Worm (Caenorhabditis elegans) whole organism, L4 larva: Measurements from ENCODE around the gene F54D5.15.
A peak's percentile ranks its signal among the peaks of the same experiment; 100 is the strongest.

ENCODE experiments used
- D1046.2 ChIP-seq: fragments of 200-800 bp; sonication (Bioruptor generic); IDR thresholded peaks from 2 replicates; pipeline ENCODE4 v1.3.6; 2022; ENCODE audit warnings: missing genetic modification characterization, missing compliant biosample characterization
- F10B5.3 ChIP-seq: sonication (generic microtip); optimal IDR thresholded peaks from 2 replicates; lab custom pipeline; 2016; ENCODE audit warnings: mild to moderate bottlenecking, missing genetic modification characterization, missing compliant biosample characterization
- F26F4.8 ChIP-seq: fragments of 200-800 bp; sonication (Bioruptor generic); conservative IDR thresholded peaks from 2 replicates; pipeline ENCODE4 v1.3.6; 2022; ENCODE audit warnings: missing genetic modification characterization, missing compliant biosample characterization
- Y5F2A.4 ChIP-seq: fragments of 200-800 bp; sonication (Bioruptor generic); optimal IDR thresholded peaks from 2 replicates; lab custom pipeline; 2018; ENCODE audit warnings: mild to moderate bottlenecking, missing genetic modification characterization, missing compliant biosample characterization
- Y75B8A.6 ChIP-seq: fragments of 200-800 bp; sonication (Bioruptor generic); IDR thresholded peaks from 2 replicates; pipeline ENCODE4 v1.3.6; 2022; ENCODE audit warnings: missing genetic modification reagents, missing genetic modification characterization, missing compliant biosample characterization
- ZK337.2 ChIP-seq: fragments of 200-800 bp; sonication (Bioruptor generic); IDR thresholded peaks from 2 replicates; pipeline ENCODE4 v1.3.6; 2022; ENCODE audit warnings: missing genetic modification reagents, missing genetic modification characterization, missing compliant biosample characterization
- aly-2 ChIP-seq: sonication (generic microtip); optimal IDR thresholded peaks from 2 replicates; lab custom pipeline; 2018; ENCODE audit warnings: missing biosample characterization, missing genetic modification characterization
- ama-1 ChIP-seq: fragments of 150-350 bp; optimal IDR thresholded peaks from 2 replicates; lab custom pipeline; 2014; ENCODE audit warnings: inconsistent platforms, mixed read lengths
- arid-1 ChIP-seq: fragments of 200-800 bp; sonication (Bioruptor generic); conservative IDR thresholded peaks from 2 replicates; pipeline ENCODE4 v1.3.6; 2022; ENCODE audit warnings: missing genetic modification reagents, missing genetic modification characterization, missing compliant biosample characterization
- ceh-20 ChIP-seq: fragments of 200-800 bp; sonication (Bioruptor generic); IDR thresholded peaks from 2 replicates; pipeline ENCODE4 v1.3.6; 2022; ENCODE audit warnings: missing genetic modification reagents, missing genetic modification characterization, missing compliant biosample characterization
- ceh-28 ChIP-seq: fragments of 150-350 bp; optimal IDR thresholded peaks from 2 replicates; lab custom pipeline; 2014; ENCODE audit warnings: missing biosample characterization, missing genetic modification reagents, missing genetic modification characterization
- ceh-44 ChIP-seq: fragments of 200-800 bp; sonication (Bioruptor generic); IDR thresholded peaks from 2 replicates; pipeline ENCODE4 v1.3.6; 2022; ENCODE audit warnings: missing genetic modification reagents, missing genetic modification characterization, missing compliant biosample characterization
- ceh-82 ChIP-seq: sonication (generic microtip); optimal IDR thresholded peaks from 2 replicates; lab custom pipeline; 2017; ENCODE audit warnings: missing biosample characterization, missing genetic modification characterization
- ces-1 ChIP-seq: fragments of 150-350 bp; sonication (generic microtip); optimal IDR thresholded peaks from 4 replicates; lab custom pipeline; 2014; ENCODE audit warnings: missing biosample characterization, missing genetic modification reagents, missing genetic modification characterization
- ctbp-1 ChIP-seq: fragments of 200-800 bp; sonication (Bioruptor generic); IDR thresholded peaks from 2 replicates; pipeline ENCODE4 v1.3.6; 2022; ENCODE audit warnings: missing genetic modification reagents, missing genetic modification characterization, missing compliant biosample characterization
- dmd-6 ChIP-seq: fragments of 200-800 bp; sonication (Bioruptor generic); IDR thresholded peaks from 2 replicates; pipeline ENCODE4 v1.3.6; 2022; ENCODE audit warnings: missing genetic modification reagents, missing genetic modification characterization, missing compliant biosample characterization
- dmd-8 ChIP-seq: fragments of 200-800 bp; sonication (Bioruptor generic); IDR thresholded peaks from 2 replicates; pipeline ENCODE4 v1.3.6; 2022; ENCODE audit warnings: missing genetic modification characterization, missing compliant biosample characterization
- egl-43 ChIP-seq: fragments of 200-800 bp; sonication (Bioruptor generic); IDR thresholded peaks from 2 replicates; pipeline ENCODE4 v1.3.6; 2022; ENCODE audit warnings: missing genetic modification reagents, missing genetic modification characterization, missing compliant biosample characterization
- fkh-10 ChIP-seq: fragments of 150-350 bp; optimal IDR thresholded peaks from 2 replicates; lab custom pipeline; 2014; ENCODE audit warnings: missing biosample characterization, missing genetic modification reagents, missing genetic modification characterization
- gei-8 ChIP-seq: fragments of 200-800 bp; sonication (Bioruptor generic); optimal IDR thresholded peaks from 2 replicates; lab custom pipeline; 2018; ENCODE audit warnings: mild to moderate bottlenecking, missing genetic modification characterization, missing compliant biosample characterization
- hlh-11 ChIP-seq: fragments of 200-800 bp; sonication (Bioruptor generic); optimal IDR thresholded peaks from 2 replicates; lab custom pipeline; 2018; ENCODE audit warnings: mild to moderate bottlenecking, missing genetic modification characterization, missing compliant biosample characterization
- hlh-30 ChIP-seq: sonication (generic microtip); optimal IDR thresholded peaks from 2 replicates; lab custom pipeline; 2017; ENCODE audit warnings: antibody characterized with exemption, mild to moderate bottlenecking, missing genetic modification characterization, missing compliant biosample characterization; ENCODE audit not compliant: insufficient read depth
- hmg-1.1 ChIP-seq: fragments of 200-800 bp; sonication (Bioruptor generic); IDR thresholded peaks from 2 replicates; pipeline ENCODE4 v1.3.6; 2022; ENCODE audit warnings: missing genetic modification reagents, missing genetic modification characterization, missing compliant biosample characterization
- jun-1 ChIP-seq: fragments of 150-350 bp; optimal IDR thresholded peaks from 2 replicates; lab custom pipeline; 2014; ENCODE audit warnings: missing biosample characterization, missing genetic modification reagents, missing genetic modification characterization
- lim-7 ChIP-seq: fragments of 200-800 bp; sonication (Bioruptor generic); IDR thresholded peaks from 2 replicates; pipeline ENCODE4 v1.3.6; 2022; ENCODE audit warnings: missing genetic modification characterization, missing compliant biosample characterization
- lin-38 ChIP-seq: fragments of 200-800 bp; sonication (Bioruptor generic); IDR thresholded peaks from 2 replicates; pipeline ENCODE4 v1.3.6; 2022; ENCODE audit warnings: missing genetic modification reagents, missing genetic modification characterization, missing compliant biosample characterization
- lin-39 ChIP-seq: fragments of 150-350 bp; optimal IDR thresholded peaks from 2 replicates; lab custom pipeline; 2014; ENCODE audit warnings: missing biosample characterization, missing genetic modification reagents, missing genetic modification characterization
- lir-3 ChIP-seq: sonication (generic microtip); optimal IDR thresholded peaks from 2 replicates; lab custom pipeline; 2016; ENCODE audit warnings: mild to moderate bottlenecking, missing genetic modification characterization, missing compliant biosample characterization
- lsy-2 ChIP-seq, 2 experiments: fragments of 150-350 bp in 1 of 2; sonication (generic microtip) in 1 of 2; optimal IDR thresholded peaks; 2 replicates each; lab custom pipeline; 2014 to 2017; ENCODE audit warnings: missing biosample characterization in 2 of 2, missing genetic modification characterization in 2 of 2
- mep-1 ChIP-seq: fragments of 150-350 bp; sonication (generic microtip); optimal IDR thresholded peaks from 3 replicates; lab custom pipeline; 2014; ENCODE audit warnings: missing biosample characterization, missing genetic modification characterization
- mes-2 ChIP-seq: sonication (generic microtip); optimal IDR thresholded peaks from 2 replicates; lab custom pipeline; 2016; ENCODE audit warnings: missing genotype, mild to moderate bottlenecking, missing genetic modification characterization, missing compliant biosample characterization; ENCODE audit not compliant: poor library complexity, severe bottlenecking
- mxl-3 ChIP-seq: fragments of 200-800 bp; sonication (Bioruptor generic); optimal IDR thresholded peaks from 2 replicates; lab custom pipeline; 2018; ENCODE audit warnings: mild to moderate bottlenecking, missing genetic modification characterization, missing compliant biosample characterization
- nhr-10 ChIP-seq: fragments of 150-350 bp; optimal IDR thresholded peaks from 2 replicates; lab custom pipeline; 2014; ENCODE audit warnings: missing biosample characterization, missing genetic modification characterization
- nhr-11 ChIP-seq: fragments of 150-350 bp; optimal IDR thresholded peaks from 2 replicates; lab custom pipeline; 2014; ENCODE audit warnings: missing biosample characterization, missing genetic modification characterization
- nhr-111 ChIP-seq: fragments of 200-800 bp; sonication (Bioruptor generic); optimal IDR thresholded peaks from 2 replicates; lab custom pipeline; 2018; ENCODE audit warnings: mild to moderate bottlenecking, missing genetic modification characterization, missing compliant biosample characterization
- nhr-237 ChIP-seq: sonication (generic microtip); optimal IDR thresholded peaks from 2 replicates; lab custom pipeline; 2017; ENCODE audit warnings: missing biosample characterization, missing genetic modification characterization
- nhr-25 ChIP-seq: sonication (generic microtip); optimal IDR thresholded peaks from 2 replicates; lab custom pipeline; 2017; ENCODE audit warnings: missing genetic modification characterization, mild to moderate bottlenecking, missing compliant biosample characterization, antibody characterized with exemption, moderate library complexity, borderline replicate concordance; ENCODE audit not compliant: insufficient read depth
- nhr-28 ChIP-seq: fragments of 150-350 bp; optimal IDR thresholded peaks from 2 replicates; lab custom pipeline; 2014; ENCODE audit warnings: missing biosample characterization, missing genetic modification characterization
- nhr-48 ChIP-seq: sonication (generic microtip); optimal IDR thresholded peaks from 2 replicates; lab custom pipeline; 2016; ENCODE audit warnings: mild to moderate bottlenecking, missing genetic modification characterization, missing compliant biosample characterization
- nhr-6 ChIP-seq: fragments of 150-350 bp; optimal IDR thresholded peaks from 2 replicates; lab custom pipeline; 2014; ENCODE audit warnings: missing biosample characterization, missing genetic modification characterization
- nhr-77 ChIP-seq: fragments of 150-350 bp; optimal IDR thresholded peaks from 2 replicates; lab custom pipeline; 2014; ENCODE audit warnings: missing biosample characterization, missing genetic modification characterization
- pqm-1 ChIP-seq: sonication (generic microtip); optimal IDR thresholded peaks from 2 replicates; lab custom pipeline; 2017; ENCODE audit warnings: missing biosample characterization, missing genetic modification characterization
- rbr-2 ChIP-seq: sonication (generic microtip); optimal IDR thresholded peaks from 2 replicates; lab custom pipeline; 2016; ENCODE audit warnings: missing genotype, missing genetic modification characterization, missing compliant biosample characterization
- snpc-4 ChIP-seq: fragments of 150-350 bp; optimal IDR thresholded peaks from 2 replicates; lab custom pipeline; 2014; ENCODE audit warnings: missing biosample characterization, missing genetic modification characterization
- unc-62 ChIP-seq, 3 experiments: fragments of 150-350 bp in 1 of 3; sonication (generic microtip); optimal IDR thresholded peaks in 2 of 3; peaks in 1 of 3; 1 replicate in 1 of 3; 2 replicates in 2 of 3; lab custom pipeline; 2014 to 2017; ENCODE audit warnings: missing biosample characterization in 3 of 3, missing genetic modification characterization in 3 of 3, missing genetic modification reagents in 3 of 3, missing genotype in 1 of 3
- vab-7 ChIP-seq: fragments of 200-800 bp; sonication (Bioruptor generic); IDR thresholded peaks from 2 replicates; pipeline ENCODE4 v1.3.6; 2022; ENCODE audit warnings: missing genetic modification reagents, missing genetic modification characterization, missing compliant biosample characterization
- zfp-3 ChIP-seq: fragments of 200-800 bp; sonication (Bioruptor generic); conservative IDR thresholded peaks from 2 replicates; pipeline ENCODE4 v1.3.6; 2022; ENCODE audit warnings: missing genetic modification reagents, missing genetic modification characterization, missing compliant biosample characterization
- ztf-11 ChIP-seq: fragments of 150-350 bp; optimal IDR thresholded peaks from 2 replicates; lab custom pipeline; 2014; ENCODE audit warnings: missing biosample characterization, missing genetic modification characterization
- ztf-7 ChIP-seq: fragments of 150-350 bp; optimal IDR thresholded peaks from 2 replicates; lab custom pipeline; 2014; ENCODE audit warnings: missing biosample characterization, missing genetic modification characterization

Gene F54D5.15

DNA sequence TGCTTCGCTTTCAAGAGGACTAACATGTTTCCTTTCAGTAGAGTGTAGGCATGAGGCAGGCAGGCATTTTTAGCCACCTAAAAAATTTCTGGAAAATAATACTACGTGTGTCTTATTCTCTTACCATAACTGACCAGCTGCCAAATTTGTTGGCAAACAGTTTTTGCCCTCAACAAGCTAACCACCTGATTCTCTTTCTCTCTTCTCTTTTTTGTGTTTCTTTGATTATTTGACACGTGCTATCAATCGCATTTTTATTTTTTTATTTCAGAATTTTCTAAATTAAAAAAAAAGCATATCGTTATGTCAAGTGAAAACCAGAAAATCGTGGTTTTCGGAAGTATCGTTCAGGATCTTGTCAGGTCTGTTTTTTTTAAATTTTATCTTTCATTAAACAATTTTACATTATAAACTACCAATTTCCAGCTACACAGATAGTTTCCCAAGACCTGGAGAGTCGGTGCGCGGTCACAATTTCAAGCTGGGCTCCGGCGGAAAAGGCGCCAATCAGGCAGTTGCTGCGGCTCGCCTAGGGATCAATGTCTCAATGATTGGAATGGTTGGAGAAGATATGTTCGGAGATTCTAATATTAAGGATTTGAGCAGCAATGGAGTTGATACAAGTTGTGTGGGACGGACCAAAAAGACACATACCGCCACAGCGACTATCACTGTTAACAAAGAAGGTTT lies 48.2 kb upstream of the F54D5.15 start, which contains the start of gene F07A11.5 (continued):
- TF ChIP-seq nhr-10 (tag; lab: Kevin White, UChicago) (no peak), hmg-1.1 (GFP tag; lab: Robert Waterston, UW) (no peak), dmd-6 (GFP tag; lab: Robert Waterston, UW) (peak; percentile 50), fkh-10 (GFP tag; lab: Kevin White, UChicago) (no peak), arid-1 (GFP tag; lab: Robert Waterston, UW) (no peak), ceh-44 (no peak), lim-7 (GFP tag; lab: Robert Waterston, UW) (0 out of 2 replicates have a peak, but pooled peaks have one; percentile 51), nhr-48 (tag; lab: Kevin White, UChicago) (no peak), ama-1 (lab: Kevin White, UChicago) (no peak), nhr-77 (tag; lab: Kevin White, UChicago) (no peak), ctbp-1 (GFP tag; lab: Robert Waterston, UW) (no peak), mxl-3 (peak; percentile 9), D1046.2 (GFP tag; lab: Robert Waterston, UW) (no peak), ztf-11 (tag; lab: Kevin White, UChicago) (no peak), rbr-2 (tag; lab: Kevin White, UChicago) (no peak), egl-43 (GFP tag; lab: Robert Waterston, UW) (no peak), lin-39 (no peak), nhr-6 (tag; lab: Kevin White, UChicago) (no peak), nhr-28 (tag; lab: Kevin White, UChicago) (no peak), lsy-2 (tag; optimal IDR thresholded peaks at IDR 0.05; lab: Kevin White, UChicago) (no peak), unc-62 (GFP tag; optimal IDR thresholded peaks at IDR 0.05 in 1 of 2; lab: Kevin White, UChicago) (no peak), unc-62 (tag; optimal IDR thresholded peaks at IDR 0.05; lab: Kevin White, UChicago) (no peak), zfp-3 (GFP tag; lab: Robert Waterston, UW) (no peak), ceh-82 (no peak), snpc-4 (tag; lab: Kevin White, UChicago) (no peak), ceh-28 (tag; lab: Kevin White, UChicago) (no peak), nhr-111 (GFP tag; lab: Kevin White, UChicago) (no peak)

- TF ChIP-seq jun-1 (tag; lab: Kevin White, UChicago) (no peak), pqm-1 (tag; lab: Kevin White, UChicago) (peak; percentile 62), hlh-30 (peak; percentile 78), mes-2 (tag; lab: Kevin White, UChicago) (no peak), lin-38 (no peak), nhr-6 (tag; lab: Kevin White, UChicago) (no peak), hlh-11 (tag; lab: Kevin White, UChicago) (peak; percentile 57), zfp-3 (GFP tag; lab: Robert Waterston, UW) (no peak), F10B5.3 (tag; lab: Kevin White, UChicago) (no peak), nhr-25 (tag; lab: Kevin White, UChicago) (no peak), fkh-10 (GFP tag; lab: Kevin White, UChicago) (no peak), lsy-2 (tag; optimal IDR thresholded peaks at IDR 0.05; lab: Kevin White, UChicago) (peak in 1 of 2 experiments; percentile 13), lir-3 (no peak), ces-1 (GFP tag; lab: Kevin White, UChicago) (no peak), nhr-237 (tag; lab: Kevin White, UChicago) (no peak), dmd-6 (GFP tag; lab: Robert Waterston, UW) (peak; percentile 85), aly-2 (no peak), Y5F2A.4 (GFP tag; lab: Kevin White, UChicago) (no peak), ztf-7 (tag; lab: Kevin White, UChicago) (no peak), mep-1 (tag; lab: Kevin White, UChicago) (peak; percentile 24), ctbp-1 (GFP tag; lab: Robert Waterston, UW) (no peak), dmd-8 (GFP tag; lab: Robert Waterston, UW) (no peak), nhr-11 (tag; lab: Kevin White, UChicago) (no peak), nhr-28 (tag; lab: Kevin White, UChicago) (peak; percentile 39), ZK337.2 (no peak), ceh-20 (GFP tag; lab: Robert Waterston, UW) (no peak), F26F4.8 (no peak), gei-8 (no peak), Y75B8A.6 (GFP tag; lab: Robert Waterston, UW) (no peak), vab-7 (GFP tag; lab: Robert Waterston, UW) (no peak)
These were observed 47.4 kb upstream of the F54D5.15 start for ce11 chrII:11611462-11611861.
